Worm (Caenorhabditis elegans) whole organism, L4 larva: ENCODE results near the gene asp-8.

Experiments used
- fos-1 ChIP-seq: fragments of 150-350 bp; optimal IDR thresholded peaks from 2 replicates; lab custom pipeline; 2014; ENCODE audit warnings: missing biosample characterization, missing genetic modification characterization
- hlh-11 ChIP-seq: fragments of 200-800 bp; sonication (Bioruptor generic); optimal IDR thresholded peaks from 2 replicates; lab custom pipeline; 2018; ENCODE audit warnings: mild to moderate bottlenecking, missing genetic modification characterization, missing compliant biosample characterization
- jun-1 ChIP-seq: fragments of 150-350 bp; optimal IDR thresholded peaks from 2 replicates; lab custom pipeline; 2014; ENCODE audit warnings: missing biosample characterization, missing genetic modification reagents, missing genetic modification characterization
- pha-4 ChIP-seq, 2 experiments: fragments of 150-350 bp in 1 of 2; fragments of 200-800 bp in 1 of 2; sonication (Bioruptor generic) in 1 of 2; IDR thresholded peaks in 1 of 2; optimal IDR thresholded peaks in 1 of 2; 2 replicates each; pipeline versions ENCODE4 v1.3.6 to Lab custom; 2014 to 2022; ENCODE audit warnings: missing genetic modification characterization in 2 of 2, missing genetic modification reagents in 2 of 2, missing biosample characterization in 1 of 2, missing compliant biosample characterization in 1 of 2
- skn-1 ChIP-seq: fragments of 150-350 bp; optimal IDR thresholded peaks from 2 replicates; lab custom pipeline; 2014; ENCODE audit warnings: missing biosample characterization, missing genetic modification characterization

DNA sequence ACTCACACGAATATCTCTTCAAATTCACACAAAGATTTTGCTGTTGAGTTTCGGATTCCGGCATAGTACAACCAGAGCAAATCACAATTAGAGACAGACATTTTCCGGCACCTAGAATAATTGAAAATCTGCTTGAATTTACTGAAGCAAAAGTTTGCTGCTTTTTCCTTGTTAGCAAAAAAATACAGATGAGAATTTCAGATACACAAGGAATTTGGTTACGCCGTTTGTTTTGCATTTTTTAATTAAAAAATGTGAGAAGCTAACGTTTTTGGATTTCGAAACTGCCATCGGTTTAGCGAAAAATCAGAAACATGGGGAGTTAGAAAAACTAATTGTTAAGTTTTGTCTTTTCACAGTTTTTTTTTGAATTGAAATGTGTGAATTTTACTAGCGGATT, 44.4 kb upstream of the asp-8 start, which contains the start of gene srw-118:
- TF ChIP-seq hlh-11 (no peak), skn-1 (tag; lab: Kevin White, UChicago) (no peak), jun-1 (tag; lab: Kevin White, UChicago) (no peak), pha-4 (GFP tag; IDR thresholded peaks at IDR 0.05; lab: Robert Waterston, UW) (no peak), pha-4 (tag; optimal IDR thresholded peaks at IDR 0.05; lab: Kevin White, UChicago) (no peak), fos-1 (tag; lab: Kevin White, UChicago) (no peak)
